Worm (Caenorhabditis elegans) whole organism, L3 larva: ENCODE data around the gene F53F4.16.

Experiments
- elt-1 ChIP-seq: fragments of 150-350 bp; optimal IDR thresholded peaks from 2 replicates; lab custom pipeline; 2014; ENCODE audit warnings: missing biosample characterization, missing genetic modification characterization
- nhr-11 ChIP-seq: fragments of 150-350 bp; optimal IDR thresholded peaks from 2 replicates; lab custom pipeline; 2014; ENCODE audit warnings: missing biosample characterization, missing genetic modification characterization

DNA sequence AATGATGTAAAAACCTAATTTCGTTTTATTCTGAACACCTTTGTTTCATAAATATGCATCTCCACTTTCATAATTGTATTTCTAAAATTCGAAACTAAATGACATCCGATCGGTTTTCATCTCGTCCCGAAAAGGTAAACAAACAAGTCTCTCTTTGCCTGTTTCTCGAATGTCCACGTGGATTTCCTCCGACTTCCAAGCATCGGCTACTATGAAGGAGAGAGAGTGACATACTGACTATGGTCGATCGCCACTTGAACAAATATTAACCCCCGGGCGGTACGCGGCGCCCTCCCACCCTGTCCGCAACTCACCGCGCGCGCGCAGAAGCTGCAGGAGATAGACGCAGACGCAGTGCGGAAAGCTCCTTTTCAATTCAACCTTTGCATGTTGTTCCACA lies 45.8 kb downstream of the F53F4.16 start:
- no peak for TF ChIP-seq elt-1
- no peak for TF ChIP-seq nhr-11 (tag; lab: Kevin White, UChicago)
